Fruit fly (Drosophila melanogaster) whole organism, embryonic: Measurements from ENCODE around the gene CG42795.
A peak's percentile ranks its signal among the peaks of the same experiment; 100 is the strongest.

Experiments used
- Antp ChIP-seq: fragments of 200-800 bp; sonication (Bioruptor generic); optimal IDR thresholded peaks from 3 replicates; lab custom pipeline; 2016; ENCODE audit warnings: missing biosample characterization, missing genetic modification characterization
- Atf6 ChIP-seq: fragments of 200-800 bp; sonication (Bioruptor generic); IDR thresholded peaks from 2 replicates; pipeline ENCODE4 v1.3.6; 2022; ENCODE audit warnings: missing biosample characterization, missing genetic modification characterization
- Bgb ChIP-seq: fragments of 200-800 bp; sonication (Bioruptor generic); IDR thresholded peaks from 2 replicates; pipeline ENCODE4 v1.3.6; 2022; ENCODE audit warnings: missing biosample characterization, missing genetic modification characterization; ENCODE audit not compliant: partially characterized antibody
- CG10543 ChIP-seq: fragments of 200-800 bp; sonication (Bioruptor generic); optimal IDR thresholded peaks from 3 replicates; lab custom pipeline; 2017; ENCODE audit warnings: missing biosample characterization, mild to moderate bottlenecking, missing genetic modification characterization, moderate library complexity
- CG10565 ChIP-seq: fragments of 200-800 bp; sonication (Bioruptor generic); optimal IDR thresholded peaks from 3 replicates; lab custom pipeline; 2016; ENCODE audit warnings: missing biosample characterization, mild to moderate bottlenecking, missing genetic modification characterization
- CG11247 ChIP-seq: fragments of 200-800 bp; sonication (Bioruptor generic); IDR thresholded peaks from 2 replicates; pipeline ENCODE4 v1.3.6; 2022; ENCODE audit warnings: missing biosample characterization, missing genetic modification characterization
- CG1233 ChIP-seq: fragments of 200-800 bp; sonication (Bioruptor generic); optimal IDR thresholded peaks from 4 replicates; lab custom pipeline; 2018; ENCODE audit warnings: missing biosample characterization, mild to moderate bottlenecking, missing genetic modification characterization
- CG1529 ChIP-seq: fragments of 200-800 bp; sonication (Bioruptor generic); optimal IDR thresholded peaks from 3 replicates; lab custom pipeline; 2018; ENCODE audit warnings: missing biosample characterization, missing genetic modification characterization
- CG15514 ChIP-seq: fragments of 200-800 bp; sonication (Bioruptor generic); optimal IDR thresholded peaks from 3 replicates; lab custom pipeline; 2017; ENCODE audit warnings: missing biosample characterization, missing genetic modification characterization, mild to moderate bottlenecking, moderate library complexity, missing genetic modification reagents
- CG1603 ChIP-seq: fragments of 200-800 bp; sonication (Bioruptor generic); optimal IDR thresholded peaks from 2 replicates; lab custom pipeline; 2019; ENCODE audit warnings: missing biosample characterization, mild to moderate bottlenecking, missing genetic modification characterization, moderate library complexity
- CG17385 ChIP-seq: fragments of 200-800 bp; sonication (Bioruptor generic); optimal IDR thresholded peaks from 3 replicates; lab custom pipeline; 2018; ENCODE audit warnings: missing biosample characterization, mild to moderate bottlenecking, missing genetic modification characterization
- CG18011 ChIP-seq: fragments of 200-800 bp; sonication (Bioruptor generic); optimal IDR thresholded peaks from 2 replicates; lab custom pipeline; 2017; ENCODE audit warnings: missing biosample characterization, missing genetic modification characterization, mild to moderate bottlenecking, moderate library complexity, missing genotype
- CG2678 ChIP-seq: fragments of 200-800 bp; sonication (Bioruptor generic); optimal IDR thresholded peaks from 3 replicates; lab custom pipeline; 2019; ENCODE audit warnings: missing biosample characterization, mild to moderate bottlenecking, missing genetic modification characterization, moderate library complexity
- CG4360 ChIP-seq: fragments of 200-800 bp; sonication (Bioruptor generic); IDR thresholded peaks from 2 replicates; pipeline ENCODE4 v1.3.6; 2022; ENCODE audit warnings: missing biosample characterization, missing genetic modification characterization
- CG6175 ChIP-seq: fragments of 200-800 bp; sonication (Bioruptor generic); IDR thresholded peaks from 3 replicates; pipeline ENCODE4 v1.3.6; 2022; ENCODE audit warnings: missing biosample characterization, missing genetic modification characterization
- CG6689 ChIP-seq: fragments of 200-800 bp; sonication (Bioruptor generic); IDR thresholded peaks from 2 replicates; pipeline ENCODE4 v1.3.6; 2022; ENCODE audit warnings: missing biosample characterization, missing genetic modification characterization
- CG7357 ChIP-seq: fragments of 200-800 bp; sonication (Bioruptor generic); IDR thresholded peaks from 3 replicates; pipeline ENCODE4 v1.3.6; 2022; ENCODE audit warnings: missing biosample characterization, missing genetic modification characterization
- CG7839 ChIP-seq: fragments of 200-800 bp; sonication (Bioruptor generic); optimal IDR thresholded peaks from 3 replicates; lab custom pipeline; 2018; ENCODE audit warnings: missing biosample characterization, mild to moderate bottlenecking, missing genetic modification characterization, moderate library complexity
- CG8388 ChIP-seq: fragments of 200-800 bp; sonication (Bioruptor generic); optimal IDR thresholded peaks from 2 replicates; lab custom pipeline; 2019; ENCODE audit warnings: missing biosample characterization, mild to moderate bottlenecking, missing genetic modification characterization, moderate library complexity
- CG8765 ChIP-seq: fragments of 200-800 bp; sonication (Bioruptor generic); IDR thresholded peaks from 2 replicates; pipeline ENCODE4 v1.3.6; 2022; ENCODE audit warnings: missing biosample characterization, missing genetic modification characterization
- CG8924 ChIP-seq: fragments of 200-800 bp; optimal IDR thresholded peaks from 3 replicates; lab custom pipeline; 2019; ENCODE audit warnings: missing biosample characterization, mild to moderate bottlenecking, missing genetic modification characterization, moderate library complexity
- CG9727 ChIP-seq: fragments of 200-800 bp; sonication (Bioruptor generic); optimal IDR thresholded peaks from 3 replicates; lab custom pipeline; 2017; ENCODE audit warnings: missing biosample characterization, mild to moderate bottlenecking, missing genetic modification characterization
- CG9797 ChIP-seq: fragments of 200-800 bp; sonication (Bioruptor generic); optimal IDR thresholded peaks from 3 replicates; lab custom pipeline; 2018; ENCODE audit warnings: missing biosample characterization, mild to moderate bottlenecking, missing genetic modification characterization
- Chrac-16 ChIP-seq: fragments of 200-800 bp; sonication (Bioruptor generic); optimal IDR thresholded peaks from 3 replicates; lab custom pipeline; 2016; ENCODE audit warnings: missing biosample characterization, missing genetic modification characterization
- Dfd ChIP-seq, 2 experiments: fragments of >200 bp; optimal IDR thresholded peaks; 2 replicates each; lab custom pipeline; 2017; ENCODE audit warnings: missing biosample characterization in 2 of 2, missing genetic modification characterization in 2 of 2
- Hmx ChIP-seq: fragments of 200-800 bp; sonication (Bioruptor generic); optimal IDR thresholded peaks from 2 replicates; lab custom pipeline; 2016; ENCODE audit warnings: missing biosample characterization, missing genetic modification characterization
- Hr51 ChIP-seq, 2 experiments: fragments of 200-800 bp; sonication (Bioruptor generic); optimal IDR thresholded peaks; 2 replicates in 1 of 2; 3 replicates in 1 of 2; lab custom pipeline; 2016 to 2018; ENCODE audit warnings: missing biosample characterization in 2 of 2, missing genetic modification characterization in 2 of 2, mild to moderate bottlenecking in 1 of 2, moderate library complexity in 1 of 2
- Hsf ChIP-seq: fragments of 200-800 bp; sonication (Bioruptor generic); optimal IDR thresholded peaks from 3 replicates; lab custom pipeline; 2016; ENCODE audit warnings: missing biosample characterization, missing genetic modification characterization
- Meics ChIP-seq: fragments of 200-800 bp; sonication (Bioruptor generic); optimal IDR thresholded peaks from 2 replicates; lab custom pipeline; 2017; ENCODE audit warnings: missing biosample characterization, mild to moderate bottlenecking, missing genetic modification characterization
- NC2α ChIP-seq: fragments of 200-800 bp; sonication (Bioruptor generic); optimal IDR thresholded peaks from 2 replicates; lab custom pipeline; 2016; ENCODE audit warnings: missing biosample characterization, missing genetic modification characterization
- Sox100B ChIP-seq: fragments of 200-800 bp; sonication (Bioruptor generic); optimal IDR thresholded peaks from 3 replicates; lab custom pipeline; 2018; ENCODE audit warnings: missing biosample characterization, mild to moderate bottlenecking, missing genetic modification characterization
- Trl ChIP-seq, 3 experiments: fragments of >200 bp in 2 of 3; fragments of 200-800 bp in 1 of 3; sonication (Bioruptor generic) in 1 of 3; optimal IDR thresholded peaks; 2 replicates in 1 of 3; 3 replicates in 2 of 3; lab custom pipeline; 2016 to 2017; ENCODE audit warnings: missing biosample characterization in 1 of 3, missing genetic modification characterization in 1 of 3
- ac ChIP-seq: fragments of 200-800 bp; sonication (Bioruptor generic); optimal IDR thresholded peaks from 3 replicates; lab custom pipeline; 2017; ENCODE audit warnings: missing biosample characterization, mild to moderate bottlenecking, missing genetic modification characterization
- amos ChIP-seq: fragments of 200-800 bp; sonication (Bioruptor generic); IDR thresholded peaks from 2 replicates; pipeline ENCODE4 v1.3.6; 2022; ENCODE audit warnings: missing biosample characterization, missing genetic modification characterization; ENCODE audit not compliant: partially characterized antibody
- bab2 ChIP-seq: fragments of 200-800 bp; sonication (Bioruptor generic); optimal IDR thresholded peaks from 2 replicates; lab custom pipeline; 2016; ENCODE audit warnings: missing biosample characterization, missing genetic modification characterization
- bcd ChIP-seq: fragments of 200-800 bp; sonication (Bioruptor generic); optimal IDR thresholded peaks from 2 replicates; lab custom pipeline; 2017; ENCODE audit warnings: missing biosample characterization, mild to moderate bottlenecking, missing genetic modification characterization
- chn ChIP-seq: fragments of 200-800 bp; sonication (Bioruptor generic); optimal IDR thresholded peaks from 2 replicates; lab custom pipeline; 2016; ENCODE audit warnings: missing biosample characterization, missing genetic modification characterization
- dimm ChIP-seq: fragments of 200-800 bp; sonication (Bioruptor generic); IDR thresholded peaks from 2 replicates; pipeline ENCODE4 v1.3.6; 2022; ENCODE audit warnings: missing biosample characterization, missing genetic modification characterization
- emc ChIP-seq: fragments of 200-800 bp; sonication (Bioruptor generic); optimal IDR thresholded peaks from 2 replicates; lab custom pipeline; 2016; ENCODE audit warnings: missing biosample characterization, missing genetic modification characterization
- ems ChIP-seq: fragments of 200-800 bp; sonication (Bioruptor generic); optimal IDR thresholded peaks from 3 replicates; lab custom pipeline; 2016; ENCODE audit warnings: missing biosample characterization, missing genetic modification characterization
- gfzf ChIP-seq: fragments of 200-800 bp; sonication (Bioruptor generic); optimal IDR thresholded peaks from 2 replicates; lab custom pipeline; 2016; ENCODE audit warnings: missing biosample characterization, mild to moderate bottlenecking, missing genetic modification characterization, moderate library complexity
- gsb ChIP-seq: fragments of 200-800 bp; sonication (Bioruptor generic); IDR thresholded peaks from 2 replicates; pipeline ENCODE4 v1.3.6; 2022; ENCODE audit warnings: missing biosample characterization, missing genetic modification characterization
- gsb-n ChIP-seq: fragments of 200-800 bp; sonication (Bioruptor generic); optimal IDR thresholded peaks from 3 replicates; lab custom pipeline; 2018; ENCODE audit warnings: missing biosample characterization, mild to moderate bottlenecking, missing genetic modification characterization
- jigr1 ChIP-seq: fragments of 200-800 bp; sonication (Bioruptor generic); IDR thresholded peaks from 3 replicates; pipeline ENCODE4 v1.3.6; 2022; ENCODE audit warnings: missing biosample characterization, missing genetic modification characterization
- jumu ChIP-seq: fragments of 200-800 bp; sonication (Bioruptor generic); optimal IDR thresholded peaks from 3 replicates; lab custom pipeline; 2016; ENCODE audit warnings: missing biosample characterization, missing genetic modification characterization
- stc ChIP-seq: fragments of 200-800 bp; sonication (Bioruptor generic); IDR thresholded peaks from 2 replicates; pipeline ENCODE4 v1.3.6; 2022; ENCODE audit warnings: missing biosample characterization, missing genetic modification characterization
- tup ChIP-seq: fragments of 200-800 bp; sonication (Bioruptor generic); optimal IDR thresholded peaks from 2 replicates; lab custom pipeline; 2016; ENCODE audit warnings: missing biosample characterization, mild to moderate bottlenecking, missing genetic modification characterization, moderate library complexity
- vfl ChIP-seq: fragments of 200-800 bp; sonication (Bioruptor generic); optimal IDR thresholded peaks from 2 replicates; lab custom pipeline; 2016; ENCODE audit warnings: missing biosample characterization, missing genetic modification characterization
- zen ChIP-seq: fragments of 200-800 bp; sonication (Bioruptor generic); optimal IDR thresholded peaks from 3 replicates; lab custom pipeline; 2018; ENCODE audit warnings: missing biosample characterization, mild to moderate bottlenecking, missing genetic modification characterization, moderate library complexity
- zfh1 ChIP-seq: fragments of 200-800 bp; sonication (Bioruptor generic); IDR thresholded peaks from 3 replicates; pipeline ENCODE4 v1.3.6; 2022; ENCODE audit warnings: missing biosample characterization, missing genetic modification characterization

CG42795 gene

dm6 chr3R:10268865-10269442 lies 43.5 kb downstream of the CG42795 start (continued):
- TF ChIP-seq CG7839 (peak; percentile 75), vfl (GFP tag; lab: Kevin White, UChicago) (no peak), jumu (GFP tag; lab: Kevin White, UChicago) (no peak), dimm (GFP tag; lab: Robert Waterston, UW) (peak; percentile 49), Sox100B (GFP tag; lab: Kevin White, UChicago) (peak; percentile 9), ems (peak; percentile 78), Hsf (GFP tag; lab: Kevin White, UChicago) (peak; percentile 62), CG18011 (GFP tag; lab: Kevin White, UChicago) (no peak), bcd (peak; percentile 59), jigr1 (GFP tag; lab: Robert Waterston, UW) (peak; percentile 46; the same call in 1 of the 3 replicates), Meics (GFP tag; lab: Kevin White, UChicago) (peak; percentile 21), CG6689 (GFP tag; lab: Robert Waterston, UW) (peak; percentile 76), CG8924 (tag; lab: Kevin White, UChicago) (peak; percentile 24), ac (no peak), CG9727 (GFP tag; lab: Kevin White, UChicago) (no peak), bab2 (GFP tag; lab: Kevin White, UChicago) (peak; percentile 73), stc (peak; percentile 85), CG4360 (no peak), CG8765 (GFP tag; lab: Robert Waterston, UW) (no peak), emc (GFP tag; lab: Kevin White, UChicago) (peak; percentile 34), Hr51 (GFP tag; optimal IDR thresholded peaks at IDR 0.05; lab: Kevin White, UChicago) (peak; percentile 19 to 72), CG7357 (GFP tag; lab: Robert Waterston, UW) (peak; percentile 60), CG1603 (tag; lab: Kevin White, UChicago) (peak; percentile 65), Antp (peak; percentile 43), CG15514 (GFP tag; lab: Kevin White, UChicago) (peak; percentile 41), zfh1 (GFP tag; lab: Robert Waterston, UW) (peak; percentile 79), CG9797 (GFP tag; lab: Kevin White, UChicago) (no peak), CG10565 (no peak), CG1529 (GFP tag; lab: Kevin White, UChicago) (peak; percentile 44), CG8388 (GFP tag; lab: Kevin White, UChicago) (peak; percentile 62), NC2α (GFP tag; lab: Kevin White, UChicago) (no peak), Chrac-16 (GFP tag; lab: Kevin White, UChicago) (peak; percentile 46), zen (peak; percentile 14), Dfd (GFP tag; optimal IDR thresholded peaks at IDR 0.05; lab: Kevin White, UChicago) (no peak), Atf6 (GFP tag; lab: Robert Waterston, UW) (peak; percentile 85), Hmx (peak; percentile 15), Trl (optimal IDR thresholded peaks at IDR 0.05; lab: Kevin White, UChicago) (no peak), Trl (GFP tag; optimal IDR thresholded peaks at IDR 0.05; lab: Kevin White, UChicago) (peak; percentile 4), Bgb (GFP tag; lab: Robert Waterston, UW) (no peak), CG10543 (GFP tag; lab: Kevin White, UChicago) (no peak), CG2678 (tag; lab: Kevin White, UChicago) (peak; percentile 71), gsb (GFP tag; lab: Robert Waterston, UW) (0 out of 2 replicates have a peak, but pooled peaks have one; percentile 21), amos (no peak), gfzf (no peak), chn (peak; percentile 43), CG17385 (GFP tag; lab: Kevin White, UChicago) (peak; percentile 57), CG6175 (GFP tag; lab: Robert Waterston, UW) (peak; percentile 56; the same call in 2 of the 3 replicates), CG11247 (GFP tag; lab: Robert Waterston, UW) (peak; percentile 67), CG1233 (GFP tag; lab: Kevin White, UChicago) (no peak), gsb-n (tag; lab: Kevin White, UChicago) (peak; percentile 14), tup (peak; percentile 24)
